Fruit fly (Drosophila melanogaster) S2 (cell line): ENCODE data around the gene per.

Source experiments
- CG8478 ChIP-seq: fragments of >200 bp; optimal IDR thresholded peaks from 2 replicates; lab custom pipeline; 2018
- CTCF ChIP-seq, 2 experiments: fragments of >200 bp; optimal IDR thresholded peaks; 2 replicates each; lab custom pipeline; 2018

- TF ChIP-seq CTCF (optimal IDR thresholded peaks at IDR 0.05; lab: Kevin White, UChicago) (no peak), CG8478 (lab: Kevin White, UChicago) (no peak)
These were observed 22.9 kb downstream of the per start, which contains the start of gene CG2681 for dm6 chrX:2708156-2708734.
